Fruit fly (Drosophila melanogaster): ENCODE data around the gene CDase.

- no peak for TF ChIP-seq Hnf4 (GFP tag; optimal IDR thresholded peaks at IDR 0.05)
- TF ChIP-seq pan (optimal IDR thresholded peaks at IDR 0.05): no peak
- no peak for TF ChIP-seq ey (GFP tag; optimal IDR thresholded peaks at IDR 0.05)
- no peak for TF ChIP-seq psq (GFP tag; optimal IDR thresholded peaks at IDR 0.05)
- no peak for TF ChIP-seq Myc (optimal IDR thresholded peaks at IDR 0.05)
- TF ChIP-seq dmrt93B (GFP tag; optimal IDR thresholded peaks at IDR 0.05): no peak
- no peak for TF ChIP-seq foxo (GFP tag; optimal IDR thresholded peaks at IDR 0.05)
- TF ChIP-seq Dfd (GFP tag; optimal IDR thresholded peaks at IDR 0.05): no peak
- TF ChIP-seq tai (GFP tag; optimal IDR thresholded peaks at IDR 0.05): no peak
Measured at dm6 chr3R:30419216-30419615, 40.1 kb upstream of the CDase start.
